Worm (Caenorhabditis elegans): ENCODE data around the gene cest-1.1.

DNA sequence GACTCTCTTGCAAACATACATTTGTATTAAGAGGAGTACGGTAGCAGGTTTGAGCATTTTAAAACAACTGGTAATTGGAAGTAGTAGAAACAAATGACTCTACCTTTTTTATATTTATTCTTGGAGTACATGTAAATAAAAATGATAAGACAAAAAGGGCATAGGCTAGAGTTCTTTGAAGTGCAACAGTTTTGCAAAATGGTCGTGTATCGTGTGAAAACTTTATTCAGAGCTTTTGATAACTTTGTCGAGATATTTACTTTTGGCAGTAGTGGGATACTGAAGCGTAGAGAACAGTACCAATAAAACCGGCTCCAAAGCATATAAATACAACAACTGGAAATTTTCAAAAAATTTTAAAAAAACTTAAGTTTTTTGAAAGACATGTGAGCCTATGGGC is at the start of gene cest-1.1:
- TF ChIP-seq nhr-28 (tag; optimal IDR thresholded peaks at IDR 0.05) (no peak), unc-62 (GFP tag; optimal IDR thresholded peaks at IDR 0.05) (no peak), ztf-11 (tag; optimal IDR thresholded peaks at IDR 0.05) (no peak), elt-1 (tag; optimal IDR thresholded peaks at IDR 0.05) (no peak), fkh-10 (GFP tag; optimal IDR thresholded peaks at IDR 0.05) (no peak), daf-12 (tag; optimal IDR thresholded peaks at IDR 0.05) (no peak), tbx-2 (tag; optimal IDR thresholded peaks at IDR 0.05) (no peak)
